Fruit fly (Drosophila melanogaster): ENCODE results near the gene ck.

ck gene

DNA sequence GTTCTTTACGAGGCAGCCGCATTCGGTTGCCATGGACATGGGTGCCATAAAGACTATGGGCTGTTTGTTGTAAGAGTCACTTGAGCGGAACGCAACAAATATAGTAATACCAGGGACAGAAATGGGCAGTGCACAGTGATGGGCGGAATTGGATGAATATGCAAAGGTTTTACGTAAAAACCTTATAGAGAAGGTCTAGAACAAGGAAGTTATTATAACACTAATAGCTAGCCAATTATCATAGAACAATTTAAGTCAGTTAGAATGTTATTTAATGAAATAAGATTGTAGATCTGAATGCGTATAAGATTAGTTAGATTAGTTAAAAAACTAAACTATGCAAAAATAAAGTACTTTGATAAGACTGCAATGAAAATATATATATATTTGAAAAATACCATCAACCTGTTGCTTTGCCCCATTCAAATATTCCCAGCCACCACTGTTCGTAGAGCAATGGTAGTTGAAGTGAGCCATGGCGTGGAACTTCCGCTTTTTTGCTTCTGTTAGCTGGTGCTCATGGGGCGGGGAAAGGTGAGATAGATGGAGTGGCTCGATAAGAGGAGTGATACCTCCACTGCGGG is 4.8 kb downstream of the ck start:
- TF ChIP-seq CG8478 (optimal IDR thresholded peaks at IDR 0.05) (no peak), CTCF (optimal IDR thresholded peaks at IDR 0.05) (no peak)

DNA sequence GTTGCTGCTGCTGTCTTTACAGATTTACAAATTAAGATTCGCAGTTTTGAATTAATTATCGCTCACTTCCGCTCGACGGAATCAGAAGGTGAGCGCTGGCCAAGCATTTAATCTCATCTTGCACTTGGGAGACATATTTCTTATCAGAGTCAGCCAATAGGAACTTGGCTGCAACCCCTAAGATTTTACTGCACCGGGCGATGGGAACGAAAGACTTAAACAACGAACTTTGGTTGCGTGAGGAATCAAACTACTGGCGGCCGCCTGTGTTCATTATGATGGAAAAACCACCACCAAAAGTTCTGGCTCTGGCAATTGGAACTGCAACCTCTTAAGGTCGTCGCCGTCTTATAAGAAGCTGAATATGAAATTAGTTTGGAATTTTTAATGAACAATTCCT is 13.9 kb downstream of the ck start:
- TF ChIP-seq CTCF (optimal IDR thresholded peaks at IDR 0.05) (no peak), CG8478 (optimal IDR thresholded peaks at IDR 0.05) (no peak)

DNA sequence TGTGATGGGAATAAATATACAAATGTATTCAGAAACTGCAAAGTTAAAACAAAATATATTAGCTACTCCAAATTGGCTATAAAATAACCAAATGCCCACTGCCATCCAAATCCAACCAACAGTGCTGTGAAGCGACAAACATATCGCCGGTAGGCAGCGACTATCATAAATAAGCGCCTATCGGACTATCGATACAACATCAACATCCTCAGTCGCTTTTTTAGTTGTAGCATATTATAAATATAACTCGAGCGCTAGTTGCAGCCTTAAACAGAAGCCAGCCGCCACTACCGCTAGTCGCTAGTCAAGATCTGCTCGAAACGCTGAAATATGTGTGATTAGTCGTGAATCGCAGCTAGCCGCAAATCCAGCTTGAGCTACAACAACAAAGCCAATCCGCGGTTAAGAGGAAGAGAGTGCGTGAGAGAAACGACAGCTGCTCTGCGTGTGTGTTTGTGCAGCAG is 18.3 kb downstream of the ck start:
- peak in 1 of 2 experiments; percentile 18 for TF ChIP-seq CTCF (optimal IDR thresholded peaks at IDR 0.05)
- TF ChIP-seq CG8478 (optimal IDR thresholded peaks at IDR 0.05), result no peak

DNA sequence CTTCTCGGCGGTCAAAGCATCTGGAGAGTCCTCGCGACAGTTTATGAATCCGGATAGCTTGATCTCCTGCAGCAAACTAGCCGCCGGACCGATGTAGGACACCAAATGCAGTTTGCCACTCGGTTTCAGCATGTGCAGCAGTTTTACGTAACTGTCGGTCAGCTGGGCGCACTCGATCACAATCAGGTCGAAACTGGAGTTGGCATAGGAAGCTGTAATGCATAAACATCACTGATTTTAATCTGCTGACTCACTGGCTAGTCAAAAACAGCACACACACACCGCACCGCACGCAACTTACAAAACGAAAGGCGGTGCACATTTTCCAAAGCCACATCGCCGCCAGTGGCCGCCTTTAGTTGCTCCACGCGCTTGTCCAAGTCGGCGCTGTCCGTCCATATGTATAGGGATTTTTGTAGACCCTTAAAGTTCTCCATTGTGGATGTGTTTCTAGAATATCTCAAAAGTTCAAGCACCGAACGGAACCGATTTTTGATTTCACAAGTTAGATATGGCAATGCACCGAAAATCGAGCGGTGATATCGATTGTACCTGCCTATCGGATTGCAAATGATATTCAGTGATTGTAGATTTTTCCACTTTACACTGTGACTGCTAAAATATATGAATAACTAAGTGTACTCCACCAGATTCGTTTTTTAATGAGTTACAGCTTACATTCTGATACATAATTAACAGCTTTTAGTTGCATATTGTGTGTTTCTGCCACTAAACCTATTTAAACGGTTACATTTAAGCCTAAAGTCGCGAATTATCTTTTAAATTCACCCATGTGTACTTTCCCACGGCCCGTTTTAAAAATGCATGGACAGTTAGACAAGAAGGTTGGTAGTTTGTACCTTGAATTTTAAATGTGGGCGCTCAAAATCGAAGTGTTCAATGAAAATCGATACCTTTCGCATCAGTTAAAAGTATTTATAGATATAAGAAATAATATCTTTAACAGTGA is 19.0 kb downstream of the ck start, which contains the start of gene CIAPIN1:
Gene CIAPIN1 (minus strand): TSS at position 523 of the 970 bp plus-strand sequence.
- no peak for TF ChIP-seq CTCF (optimal IDR thresholded peaks at IDR 0.05)
- no peak for TF ChIP-seq CG8478 (optimal IDR thresholded peaks at IDR 0.05)

DNA sequence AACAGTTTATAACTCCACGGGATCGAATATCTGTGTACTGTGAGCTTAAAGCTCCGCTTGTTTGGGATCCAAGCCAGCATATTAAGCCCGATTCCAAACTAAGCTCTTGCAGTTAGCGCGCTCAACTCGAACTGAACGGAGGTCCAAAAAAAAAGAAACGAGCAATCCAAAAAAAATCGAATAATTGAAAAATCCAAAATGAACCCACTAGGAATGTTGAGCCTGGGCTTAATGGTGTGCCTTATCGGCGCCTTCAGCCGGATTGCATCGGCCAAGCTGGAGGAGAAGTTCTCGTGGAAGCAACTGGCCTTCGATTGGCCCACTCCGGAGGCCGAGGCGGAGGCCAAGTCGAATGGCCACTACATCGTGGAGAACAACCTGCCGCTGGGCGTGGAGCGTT is 22.3 kb downstream of the ck start, which contains the start of gene yellow-c:
Gene yellow-c (plus strand): TSS at position 29 of the 400 bp plus-strand sequence.
- no peak for TF ChIP-seq CG8478 (optimal IDR thresholded peaks at IDR 0.05)
- no peak for TF ChIP-seq CTCF (optimal IDR thresholded peaks at IDR 0.05)

DNA sequence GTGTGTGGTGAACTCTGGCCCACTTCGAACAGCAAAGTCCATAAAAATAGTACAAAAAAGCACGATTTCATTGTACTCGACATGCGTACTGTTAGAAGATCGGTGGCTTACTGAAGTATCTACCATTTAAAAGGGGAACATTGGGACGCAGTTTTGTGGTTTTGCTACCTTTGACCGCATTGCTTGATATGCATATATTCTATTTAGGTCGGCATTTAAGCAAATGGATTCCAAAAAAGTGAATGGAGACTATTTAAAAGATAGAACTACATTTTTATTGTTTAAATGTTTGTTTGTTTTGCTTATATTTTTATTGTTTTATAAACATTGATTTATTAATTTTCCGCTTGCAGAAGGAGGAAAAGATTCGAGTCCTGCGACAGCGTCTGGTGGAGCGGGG is 26.0 kb downstream of the ck start, which contains the start of gene CG31832:
Gene CG31832 (minus strand): TSS at position 101 of the 400 bp plus-strand sequence.
- TF ChIP-seq CG8478 (optimal IDR thresholded peaks at IDR 0.05) (no peak), CTCF (optimal IDR thresholded peaks at IDR 0.05) (no peak)

DNA sequence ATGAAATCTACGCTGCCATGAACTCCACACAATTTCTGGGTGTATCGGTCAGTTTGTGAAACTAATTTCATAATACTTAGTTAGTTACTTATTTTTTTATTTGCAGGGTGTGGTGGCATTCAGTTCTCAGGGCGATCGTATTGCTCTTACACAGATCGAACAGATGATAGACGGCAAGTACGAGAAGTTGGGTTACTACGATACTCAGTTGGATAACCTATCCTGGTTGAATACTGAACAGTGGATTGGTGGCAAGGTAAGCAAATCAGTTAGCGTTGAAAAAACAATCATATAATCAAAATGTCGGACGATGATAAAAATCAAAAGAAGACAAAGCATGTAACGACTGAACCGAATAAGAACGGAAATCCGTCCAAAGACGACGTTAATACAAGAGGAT is 31.1 kb downstream of the ck start, which contains the start of gene CG33310:
Gene CG33310 (plus strand): TSS at position 301 of the 400 bp plus-strand sequence.
- TF ChIP-seq CG8478 (optimal IDR thresholded peaks at IDR 0.05), result no peak
- no peak for TF ChIP-seq CTCF (optimal IDR thresholded peaks at IDR 0.05)

DNA sequence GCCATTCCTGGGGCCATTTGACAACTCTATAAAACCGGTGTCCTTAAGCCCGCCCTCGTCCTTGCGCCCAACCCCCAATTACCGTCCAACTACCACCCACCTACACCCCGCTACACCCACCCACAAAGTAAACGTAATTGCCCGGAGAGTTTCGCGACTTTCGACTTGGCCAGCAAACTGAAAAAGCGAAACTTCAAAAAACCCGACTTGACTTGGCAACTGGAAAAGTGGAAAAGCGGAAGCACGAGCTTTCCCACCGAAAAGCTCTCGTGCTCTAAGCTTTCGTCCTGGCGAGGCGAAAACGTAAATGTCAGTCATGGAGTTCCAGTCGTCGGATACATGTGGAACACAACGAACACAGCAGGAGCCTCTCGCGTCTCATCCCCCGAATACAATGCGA is 41.6 kb downstream of the ck start, which contains the start of gene GABA-B-R1:
Gene GABA-B-R1 (plus strand): TSS at position 301 of the 400 bp plus-strand sequence.
- TF ChIP-seq CG8478 (optimal IDR thresholded peaks at IDR 0.05), result no peak
- no peak for TF ChIP-seq CTCF (optimal IDR thresholded peaks at IDR 0.05)

DNA sequence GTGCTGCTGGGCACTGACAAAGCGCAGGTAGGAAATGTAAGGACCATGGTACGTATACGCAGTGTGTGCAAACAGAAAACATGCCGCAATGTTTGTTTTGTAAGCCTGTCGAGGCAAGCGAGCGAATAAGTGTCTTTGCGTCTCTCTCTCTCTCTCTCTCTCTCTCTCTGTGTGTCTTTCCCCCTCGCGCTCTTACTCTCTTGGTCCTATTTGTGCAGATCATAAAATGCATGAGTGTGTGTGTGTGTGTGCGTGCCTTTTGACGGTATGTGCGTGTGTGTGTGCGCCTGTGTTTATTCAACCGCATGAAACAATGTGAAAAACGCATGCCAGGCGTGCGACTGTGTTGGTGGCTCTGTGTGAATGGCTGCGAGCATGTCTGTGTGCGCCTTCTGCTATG is 44.1 kb downstream of the ck start:
- TF ChIP-seq CG8478 (optimal IDR thresholded peaks at IDR 0.05) (no peak), CTCF (optimal IDR thresholded peaks at IDR 0.05) (no peak)

DNA sequence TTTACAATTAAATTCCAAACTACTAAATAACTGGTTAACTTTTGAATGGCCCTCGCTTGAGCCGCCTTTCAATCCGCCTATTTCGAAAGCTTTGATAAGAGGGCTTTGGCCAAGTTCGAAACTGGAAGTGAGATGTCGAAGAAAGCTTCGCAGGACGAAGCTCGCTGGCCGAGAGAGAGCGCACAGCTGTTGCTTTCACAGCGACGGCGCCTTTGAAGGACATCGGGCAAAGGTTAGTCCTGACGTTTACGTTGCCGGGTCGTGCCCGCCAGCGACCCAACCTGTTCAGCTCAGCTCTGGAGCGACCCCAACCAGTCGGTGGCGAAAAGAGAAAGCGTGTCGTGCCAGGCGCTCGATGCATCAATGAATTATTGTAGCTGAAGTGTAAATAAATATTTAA is 45.9 kb downstream of the ck start:
- TF ChIP-seq CG8478 (optimal IDR thresholded peaks at IDR 0.05), result no peak
- no peak for TF ChIP-seq CTCF (optimal IDR thresholded peaks at IDR 0.05)

DNA sequence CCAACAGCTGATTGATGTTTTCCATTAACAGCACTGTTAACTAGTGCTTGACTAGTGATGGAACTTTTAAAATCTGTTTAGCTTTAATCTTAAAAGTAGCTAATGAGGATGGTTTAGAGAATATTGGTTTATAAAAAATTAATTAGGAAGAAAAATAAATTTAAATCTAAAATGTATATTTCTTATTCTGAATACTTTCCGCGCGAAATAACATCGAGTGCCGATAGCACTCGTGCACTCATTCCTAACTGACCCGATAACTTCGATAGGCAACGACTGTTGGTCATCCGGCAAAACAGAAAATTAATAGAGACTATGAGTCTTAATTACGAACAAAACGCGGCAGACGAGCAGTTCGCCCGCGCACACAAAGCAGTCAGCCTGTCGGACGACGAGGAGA is 48.0 kb downstream of the ck start, which contains the start of the genes THG and Rnmt:
Gene THG (minus strand): TSS at position 22 of the 400 bp plus-strand sequence.
Gene Rnmt (plus strand): TSS at position 237 of the 400 bp plus-strand sequence.
- no peak for TF ChIP-seq CG8478 (optimal IDR thresholded peaks at IDR 0.05)

DNA sequence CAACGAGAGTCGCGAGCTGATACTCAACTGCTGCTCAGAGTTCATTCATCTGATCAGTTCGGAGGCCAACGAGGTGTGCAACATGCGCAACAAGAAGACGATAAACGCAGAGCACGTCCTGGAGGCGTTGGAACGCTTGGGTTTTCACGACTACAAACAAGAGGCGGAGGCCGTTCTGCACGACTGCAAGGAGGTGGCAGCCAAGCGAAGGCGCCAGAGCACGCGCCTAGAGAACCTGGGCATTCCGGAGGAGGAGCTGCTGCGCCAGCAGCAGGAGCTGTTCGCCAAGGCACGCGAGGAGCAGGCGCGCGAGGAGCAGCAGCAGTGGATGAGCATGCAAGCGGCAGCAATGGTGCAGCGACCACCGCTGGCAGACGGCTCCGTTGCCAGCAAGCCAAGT is 49.6 kb downstream of the ck start:
- no peak for TF ChIP-seq CG8478 (optimal IDR thresholded peaks at IDR 0.05)
- no peak for TF ChIP-seq CTCF (optimal IDR thresholded peaks at IDR 0.05)

DNA sequence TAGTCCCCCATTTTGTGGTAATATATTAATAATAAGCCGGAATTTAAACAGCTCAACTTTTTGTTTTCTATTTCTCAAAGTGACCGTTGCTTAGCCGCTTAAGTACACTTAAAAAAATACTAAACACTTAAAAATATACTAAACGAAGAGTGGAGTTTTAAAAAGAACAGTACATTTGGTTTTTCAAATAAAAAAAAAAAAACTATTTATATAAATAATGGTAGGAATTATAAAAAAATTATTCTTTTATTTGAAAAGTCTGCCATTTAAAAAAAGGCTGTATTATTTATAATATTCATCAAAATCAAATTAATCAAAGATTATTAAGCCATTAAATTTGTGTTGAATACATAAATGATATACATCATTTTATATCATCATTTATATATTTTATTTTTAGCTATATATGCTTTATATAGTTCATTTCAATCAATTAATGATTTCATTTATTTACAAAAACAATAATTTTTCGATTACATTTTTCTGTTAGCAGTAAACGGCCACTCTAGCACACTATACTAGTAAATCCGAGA is 50.3 kb downstream of the ck start, which contains the start of the genes Ankrd49 and NC2beta:
Gene Ankrd49 (minus strand): TSS at position 101 of the 533 bp plus-strand sequence.
Gene NC2beta (plus strand): TSS at position 483 of the 533 bp plus-strand sequence.
- TF ChIP-seq CTCF (optimal IDR thresholded peaks at IDR 0.05), result no peak

DNA sequence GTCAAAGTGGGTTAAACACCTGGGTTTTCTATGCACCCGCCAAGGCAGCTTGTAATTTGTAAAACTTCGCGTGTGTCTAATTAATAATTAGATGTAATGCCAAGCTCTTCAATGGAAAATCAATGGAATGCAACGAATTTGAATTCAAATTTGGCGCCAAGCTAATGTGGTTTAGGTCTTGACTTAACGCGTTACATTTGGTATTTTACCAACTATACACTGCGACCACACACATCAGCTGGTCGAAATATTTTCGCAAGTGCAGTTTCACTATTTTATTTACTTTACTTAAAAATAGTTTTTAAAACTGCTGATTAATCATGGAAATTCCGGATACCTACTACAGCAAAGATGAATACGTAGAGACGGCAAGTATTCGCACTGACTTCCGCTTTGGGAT is 52.2 kb downstream of the ck start, which contains the start of gene DCTN5-p25:
Gene DCTN5-p25 (plus strand): TSS at position 229 of the 400 bp plus-strand sequence.
- TF ChIP-seq CTCF (optimal IDR thresholded peaks at IDR 0.05), result no peak
- TF ChIP-seq CG8478 (optimal IDR thresholded peaks at IDR 0.05), result no peak

DNA sequence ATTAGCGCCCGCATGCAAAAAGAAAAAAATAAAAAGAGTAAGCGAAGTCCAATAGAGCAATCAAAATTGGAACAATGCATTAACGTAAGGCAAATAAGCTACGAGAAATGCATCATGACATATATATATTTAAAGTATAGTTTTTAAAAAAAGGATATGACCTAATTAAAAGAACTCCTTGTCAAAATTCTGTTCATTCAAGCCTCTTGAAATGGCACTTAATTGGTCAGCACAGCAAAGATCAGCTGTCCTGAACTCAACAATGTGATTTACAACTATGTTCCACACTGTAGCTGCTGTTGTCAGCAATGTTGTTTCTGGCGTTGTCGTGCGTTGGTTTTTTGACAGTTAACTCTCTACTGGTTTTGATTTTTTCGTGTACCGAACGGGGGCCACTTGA is 55.8 kb downstream of the ck start:
- no peak for TF ChIP-seq CG8478 (optimal IDR thresholded peaks at IDR 0.05)
- no peak for TF ChIP-seq CTCF (optimal IDR thresholded peaks at IDR 0.05)
